Worm (Caenorhabditis elegans) whole organism, midembryonic: ENCODE data around the gene fbxb-30.

Source experiments
- flt-1 ChIP-seq: fragments of 200-800 bp; sonication (Bioruptor generic); IDR thresholded peaks from 2 replicates; pipeline ENCODE4 v1.3.6; 2022; ENCODE audit warnings: missing genetic modification characterization, missing compliant biosample characterization
- ref-1 ChIP-seq: fragments of 200-800 bp; sonication (Bioruptor generic); conservative IDR thresholded peaks from 2 replicates; pipeline ENCODE4 v1.3.6; 2022; ENCODE audit warnings: missing genetic modification reagents, missing genetic modification characterization, missing compliant biosample characterization
- tab-1 ChIP-seq: fragments of 200-800 bp; sonication (Bioruptor generic); IDR thresholded peaks from 2 replicates; pipeline ENCODE4 v1.3.6; 2022; ENCODE audit warnings: missing genetic modification characterization, missing compliant biosample characterization
- ztf-23 ChIP-seq: fragments of 200-800 bp; sonication (Bioruptor generic); IDR thresholded peaks from 2 replicates; pipeline ENCODE4 v1.3.6; 2022; ENCODE audit warnings: missing genetic modification reagents, missing genetic modification characterization, missing compliant biosample characterization

ce11 chrII:1049849-1050248, 48.6 kb upstream of the fbxb-30 start, which contains the start of gene fbxb-40:
- TF ChIP-seq ref-1 (no peak), ztf-23 (GFP tag; lab: Robert Waterston, UW) (no peak), tab-1 (GFP tag; lab: Robert Waterston, UW) (no peak), flt-1 (GFP tag; lab: Robert Waterston, UW) (peak; percentile 47; the same call in 1 of the 2 replicates)
